Fruit fly (Drosophila melanogaster): ENCODE results near the gene CG13390.

DNA sequence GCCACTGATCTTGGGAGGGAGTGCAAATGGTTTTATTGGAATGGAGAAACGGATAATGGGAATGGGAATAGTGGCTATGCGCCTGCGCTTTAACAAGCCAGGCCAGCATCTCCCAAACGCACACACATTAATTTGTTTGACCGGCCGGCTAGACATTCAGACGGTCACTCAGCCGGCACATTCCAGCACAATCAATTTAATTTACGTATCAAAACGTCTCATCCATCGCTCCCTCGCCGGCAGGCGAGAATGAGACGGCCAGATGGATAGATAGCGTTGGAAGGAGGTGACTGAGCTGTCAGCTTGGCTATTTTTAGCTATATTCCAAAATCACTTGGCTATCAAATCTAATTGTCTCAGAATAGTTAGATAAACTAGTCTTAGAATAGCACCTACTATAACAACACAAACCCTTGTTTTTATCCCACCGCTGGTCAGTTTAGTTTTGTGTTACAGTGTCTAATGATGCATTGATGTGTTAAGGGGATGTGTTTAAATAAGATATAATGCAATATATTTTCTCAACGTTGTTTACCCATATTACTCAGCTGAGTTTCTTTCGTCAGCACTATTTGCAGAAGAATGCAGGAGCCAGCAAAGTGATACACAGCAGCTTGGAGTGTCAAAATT, 47.0 kb upstream of the CG13390 start:
- TF ChIP-seq CTCF (optimal IDR thresholded peaks at IDR 0.05) (no peak), CG8478 (optimal IDR thresholded peaks at IDR 0.05) (no peak)

Measured in S2 (cell line).